Fruit fly (Drosophila melanogaster): Measurements from ENCODE around the gene ATPsynbetaL.

ATPsynbetaL gene

DNA sequence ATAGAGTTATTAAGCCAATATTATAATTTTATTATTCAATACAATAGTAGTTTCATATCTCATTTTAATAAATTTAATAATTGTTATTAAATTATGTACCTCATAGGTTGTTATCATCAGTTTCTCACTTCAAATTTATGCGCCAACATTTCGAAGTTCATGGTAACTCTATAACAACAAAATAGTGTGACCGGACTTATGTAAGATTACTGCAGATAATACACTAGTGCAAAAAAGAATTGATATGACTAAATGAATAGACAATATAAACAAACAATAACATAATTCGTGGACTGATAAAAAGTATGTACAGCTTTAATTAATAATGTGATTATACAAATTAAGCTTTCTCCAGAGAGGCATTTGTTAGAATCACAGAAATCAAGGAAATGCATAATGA is 24.2 kb downstream of the ATPsynbetaL start, which contains the start of gene Strump:
Gene Strump, plus strand, starts transcription at position 212 of the 400 bp plus-strand sequence.
- TF ChIP-seq EcR (GFP tag; optimal IDR thresholded peaks at IDR 0.05) (no peak), pan (optimal IDR thresholded peaks at IDR 0.05) (no peak), CG8478 (optimal IDR thresholded peaks at IDR 0.05) (no peak), psq (optimal IDR thresholded peaks at IDR 0.05) (no peak), Dll (optimal IDR thresholded peaks at IDR 0.05) (no peak), usp (GFP tag; optimal IDR thresholded peaks at IDR 0.05) (no peak)

DNA sequence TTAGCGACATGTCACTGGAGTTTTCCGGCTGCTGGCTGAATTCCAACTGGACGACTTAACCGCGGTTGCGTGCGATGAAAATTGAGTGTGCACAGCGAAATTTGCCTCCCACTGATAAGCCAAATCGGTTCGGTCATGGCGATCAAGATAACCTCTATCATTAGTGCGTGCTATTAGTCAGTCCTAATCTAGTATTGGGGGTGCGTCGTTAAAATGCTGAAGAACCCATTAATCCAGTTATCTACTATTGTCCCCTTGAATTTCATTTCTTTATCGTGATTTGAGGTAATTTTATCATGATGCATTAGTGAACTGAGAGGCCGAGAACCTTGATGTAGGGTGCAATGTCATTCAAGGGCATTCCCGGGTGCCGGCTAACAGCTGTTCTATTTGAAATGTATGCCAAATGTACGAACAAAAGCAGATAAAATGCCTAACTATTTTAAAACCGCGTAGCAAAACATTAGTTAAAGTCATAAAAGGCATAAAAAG is 30.9 kb downstream of the ATPsynbetaL start, which contains the start of gene Pgm1:
Gene Pgm1, minus strand, starts transcription at position 51 of the 492 bp plus-strand sequence.
- TF ChIP-seq pan (optimal IDR thresholded peaks at IDR 0.05) (no peak), CG8478 (optimal IDR thresholded peaks at IDR 0.05) (no peak), EcR (GFP tag; optimal IDR thresholded peaks at IDR 0.05) (no peak), Dll (optimal IDR thresholded peaks at IDR 0.05) (no peak), usp (GFP tag; optimal IDR thresholded peaks at IDR 0.05) (no peak), psq (optimal IDR thresholded peaks at IDR 0.05) (no peak)

DNA sequence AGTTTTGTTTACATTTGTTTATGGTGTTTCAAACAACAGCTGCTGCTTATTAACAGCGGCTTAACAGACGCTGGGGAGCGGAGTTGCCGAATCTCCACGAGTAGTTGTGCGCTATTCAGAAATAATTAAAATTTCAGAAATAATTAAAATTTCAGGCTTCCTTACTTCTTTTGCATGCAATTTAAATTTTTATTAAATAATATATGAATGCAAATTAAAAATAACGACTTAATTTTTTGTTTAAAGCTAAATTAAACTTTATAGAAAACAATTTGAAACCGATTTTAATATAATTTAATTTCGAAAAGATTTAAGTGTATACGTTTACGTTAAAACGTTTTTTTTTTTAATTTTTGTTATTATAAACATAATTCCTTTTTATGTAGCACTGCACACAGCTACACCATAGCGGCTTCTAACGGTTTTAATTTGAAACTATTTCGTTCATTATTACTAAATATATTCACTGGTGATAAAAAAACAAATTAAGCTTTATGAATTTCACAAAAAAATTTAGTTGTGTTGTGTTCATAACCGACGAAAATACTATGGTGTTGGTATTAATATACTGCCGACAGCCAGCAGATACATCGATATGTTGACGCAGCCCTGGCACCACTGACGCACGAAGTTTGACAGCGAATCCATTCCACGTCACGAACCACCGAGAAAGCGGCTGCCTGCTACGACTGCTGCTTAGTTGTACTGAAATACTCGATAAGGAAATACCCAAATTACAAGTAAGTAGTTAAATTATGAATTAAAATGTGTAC is 31.5 kb downstream of the ATPsynbetaL start, which contains the start of gene SsRbeta:
Gene SsRbeta, plus strand, starts transcription at position 645 of the 773 bp plus-strand sequence.
- TF ChIP-seq usp (GFP tag; optimal IDR thresholded peaks at IDR 0.05) (no peak), EcR (GFP tag; optimal IDR thresholded peaks at IDR 0.05) (no peak), pan (optimal IDR thresholded peaks at IDR 0.05) (no peak), Dll (optimal IDR thresholded peaks at IDR 0.05) (no peak), psq (optimal IDR thresholded peaks at IDR 0.05) (no peak), CG8478 (optimal IDR thresholded peaks at IDR 0.05) (no peak)

DNA sequence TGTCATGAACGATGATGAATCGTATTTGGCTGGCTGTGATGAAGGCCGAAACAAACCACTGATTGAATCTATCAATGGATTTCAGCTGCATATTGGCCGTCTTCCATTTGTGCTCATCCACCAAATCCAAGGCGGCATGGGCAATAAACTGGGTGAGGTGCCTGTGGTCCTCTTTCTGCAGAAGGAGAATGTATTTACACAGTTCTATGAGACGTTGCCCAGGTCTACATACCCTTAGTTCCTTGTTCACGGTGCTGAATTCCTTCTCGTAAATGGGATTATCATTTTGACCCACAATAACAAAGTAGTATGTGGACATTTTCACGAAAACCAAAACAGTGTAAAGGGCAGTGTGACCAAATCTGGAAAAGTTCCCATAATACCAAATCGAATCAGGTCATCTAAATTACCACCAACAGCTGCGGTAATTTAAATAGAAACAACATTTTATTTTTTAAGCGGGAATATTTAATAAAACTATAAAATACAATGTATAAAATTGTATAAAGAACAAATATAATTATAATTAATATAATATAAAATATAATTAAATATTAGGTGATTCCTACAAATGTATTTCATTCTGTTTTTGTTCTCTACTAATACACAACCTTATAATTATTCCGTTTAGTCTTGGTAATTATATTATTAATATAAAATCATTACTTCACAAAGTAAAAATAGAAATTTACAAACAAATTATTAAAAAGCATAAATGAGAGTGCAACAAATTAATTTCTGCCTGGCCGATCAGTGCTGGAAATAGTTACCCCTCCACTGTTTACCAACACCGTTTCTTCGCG is 33.8 kb downstream of the ATPsynbetaL start, which contains the start of the genes Trs20 and elg1:
Gene Trs20, minus strand, starts transcription at position 369 of the 803 bp plus-strand sequence.
Gene elg1, plus strand, starts transcription at position 765 of the 803 bp plus-strand sequence.
- TF ChIP-seq CG8478 (optimal IDR thresholded peaks at IDR 0.05) (no peak), usp (GFP tag; optimal IDR thresholded peaks at IDR 0.05) (no peak), pan (optimal IDR thresholded peaks at IDR 0.05) (no peak), Dll (optimal IDR thresholded peaks at IDR 0.05) (no peak), psq (optimal IDR thresholded peaks at IDR 0.05) (no peak), EcR (GFP tag; optimal IDR thresholded peaks at IDR 0.05) (no peak)

DNA sequence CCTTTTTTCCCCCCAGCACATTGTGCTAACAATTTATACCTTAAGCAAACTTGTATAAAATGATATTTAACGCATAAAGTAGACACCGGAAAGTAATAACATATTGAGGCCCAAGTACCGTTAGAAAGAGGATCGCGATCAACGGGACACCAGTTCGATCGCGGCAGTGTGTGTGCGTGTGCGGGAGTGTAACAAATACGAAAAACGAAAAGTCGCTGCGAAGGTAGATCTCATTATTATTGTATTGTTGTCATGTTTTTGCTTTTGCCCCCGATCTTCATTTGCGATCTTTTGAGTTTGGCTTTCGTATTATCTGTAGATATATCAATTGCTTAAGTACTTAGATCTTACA is 34.4 kb downstream of the ATPsynbetaL start:
- no peak for TF ChIP-seq pan (optimal IDR thresholded peaks at IDR 0.05)
- no peak for TF ChIP-seq EcR (GFP tag; optimal IDR thresholded peaks at IDR 0.05)
- no peak for TF ChIP-seq usp (GFP tag; optimal IDR thresholded peaks at IDR 0.05)
- no peak for TF ChIP-seq Dll (optimal IDR thresholded peaks at IDR 0.05)
- no peak for TF ChIP-seq CG8478 (optimal IDR thresholded peaks at IDR 0.05)
- no peak for TF ChIP-seq psq (optimal IDR thresholded peaks at IDR 0.05)

DNA sequence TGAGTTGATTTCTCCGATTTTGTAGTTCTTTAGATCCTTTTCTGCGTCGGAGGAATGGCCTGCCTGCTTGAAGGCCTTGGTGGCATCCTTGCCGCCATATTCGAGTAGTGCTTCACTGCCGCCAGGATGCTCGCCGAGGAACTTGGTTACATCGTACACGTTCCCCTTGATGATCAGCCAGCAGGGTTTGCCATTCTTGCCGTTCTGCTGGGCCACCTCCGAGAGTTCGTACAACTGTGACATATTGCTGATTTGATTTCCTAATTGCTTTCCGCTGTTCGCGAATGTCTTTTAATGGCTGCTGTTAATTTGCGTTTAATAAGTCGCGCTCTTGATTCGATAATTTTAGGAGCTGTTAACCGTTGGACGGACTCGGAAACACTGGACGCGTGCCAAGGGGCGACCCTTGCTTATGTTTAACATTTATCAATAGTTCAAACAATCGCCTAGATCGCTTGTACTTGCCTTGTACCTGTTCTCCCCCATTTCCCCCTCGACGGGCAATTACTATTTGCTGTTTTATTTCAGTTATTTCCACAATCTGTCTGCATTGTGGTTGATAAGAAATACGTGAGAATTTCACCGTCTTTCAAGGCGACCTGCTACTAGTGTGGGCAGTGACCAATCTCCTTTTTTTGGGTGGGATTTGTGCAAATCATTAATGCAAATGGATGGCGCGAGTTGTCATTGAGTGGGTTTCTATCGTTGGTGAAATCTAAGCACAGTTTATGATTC is 39.4 kb downstream of the ATPsynbetaL start:
- TF ChIP-seq EcR (GFP tag; optimal IDR thresholded peaks at IDR 0.05) (no peak), pan (optimal IDR thresholded peaks at IDR 0.05) (no peak), Dll (optimal IDR thresholded peaks at IDR 0.05) (no peak), CG8478 (optimal IDR thresholded peaks at IDR 0.05) (no peak)

DNA sequence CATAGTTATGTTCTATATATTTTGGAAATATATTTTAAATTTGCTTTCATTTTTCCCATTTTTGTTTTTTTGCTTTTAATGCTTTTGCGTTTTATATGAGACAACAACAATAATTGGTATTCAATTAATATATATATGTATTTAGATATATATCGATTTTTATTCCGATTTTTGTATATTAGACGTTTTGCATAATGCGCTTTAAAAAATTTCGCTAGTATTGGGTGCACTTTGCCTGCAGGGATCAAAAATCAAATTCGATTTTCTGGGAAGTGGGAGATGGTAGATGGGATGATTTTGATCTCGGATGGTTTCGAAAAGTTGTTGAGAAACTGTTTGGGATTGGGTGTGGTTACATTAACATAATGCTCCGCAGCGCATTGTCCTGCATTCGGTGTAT is 40.1 kb downstream of the ATPsynbetaL start, which contains the start of gene CG5157:
Gene CG5157, minus strand, starts transcription at position 101 of the 400 bp plus-strand sequence.
- TF ChIP-seq CG8478 (optimal IDR thresholded peaks at IDR 0.05) (no peak), usp (GFP tag; optimal IDR thresholded peaks at IDR 0.05) (no peak), Dll (optimal IDR thresholded peaks at IDR 0.05) (no peak)

DNA sequence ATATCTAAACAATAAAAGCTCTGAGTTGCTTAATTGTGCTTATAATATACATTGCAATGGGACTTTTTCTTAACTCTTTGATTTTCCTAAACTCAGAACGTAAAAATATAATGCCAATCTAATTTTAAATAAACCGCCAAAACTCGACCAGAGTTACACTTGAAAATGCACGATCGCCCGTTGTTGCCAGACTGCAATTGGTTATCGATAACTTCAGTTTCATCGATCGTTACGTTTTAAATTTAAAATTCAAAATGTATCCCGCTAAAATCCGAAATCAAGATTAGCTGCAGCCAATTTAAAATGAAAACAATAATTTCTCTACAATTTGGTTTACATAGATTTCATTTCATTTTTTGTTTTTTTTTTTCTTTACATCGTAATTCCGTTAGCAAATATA is 41.5 kb downstream of the ATPsynbetaL start:
- no peak for TF ChIP-seq EcR (GFP tag; optimal IDR thresholded peaks at IDR 0.05)
- no peak for TF ChIP-seq usp (GFP tag; optimal IDR thresholded peaks at IDR 0.05)
- no peak for TF ChIP-seq Dll (optimal IDR thresholded peaks at IDR 0.05)
- TF ChIP-seq CG8478 (optimal IDR thresholded peaks at IDR 0.05), result no peak
- TF ChIP-seq pan (optimal IDR thresholded peaks at IDR 0.05), result no peak
- no peak for TF ChIP-seq psq (optimal IDR thresholded peaks at IDR 0.05)

DNA sequence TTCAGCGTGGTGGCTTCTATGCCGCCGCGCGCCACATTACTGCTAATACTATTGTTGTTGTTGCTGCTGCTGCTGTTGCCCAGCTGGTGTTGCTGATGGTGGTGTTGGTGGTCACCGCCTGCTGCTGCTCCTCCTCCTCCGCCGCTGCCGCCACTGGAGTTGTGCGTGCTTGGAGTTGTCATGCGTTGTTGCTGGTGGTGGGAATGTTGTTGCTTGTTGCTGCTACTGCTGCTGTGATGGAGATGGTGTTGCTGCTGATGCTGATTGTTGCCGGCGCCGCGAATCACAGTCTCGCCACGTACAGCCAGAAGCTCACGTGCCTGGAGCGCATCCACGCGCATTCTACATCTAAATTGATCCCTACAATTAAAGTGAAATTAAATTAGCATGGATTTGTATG is 43.9 kb downstream of the ATPsynbetaL start:
- TF ChIP-seq pan (optimal IDR thresholded peaks at IDR 0.05), result no peak
- TF ChIP-seq EcR (GFP tag; optimal IDR thresholded peaks at IDR 0.05), result no peak
- TF ChIP-seq Dll (optimal IDR thresholded peaks at IDR 0.05), result no peak
- no peak for TF ChIP-seq CG8478 (optimal IDR thresholded peaks at IDR 0.05)
- TF ChIP-seq psq (optimal IDR thresholded peaks at IDR 0.05), result no peak
- TF ChIP-seq usp (GFP tag; optimal IDR thresholded peaks at IDR 0.05), result no peak

DNA sequence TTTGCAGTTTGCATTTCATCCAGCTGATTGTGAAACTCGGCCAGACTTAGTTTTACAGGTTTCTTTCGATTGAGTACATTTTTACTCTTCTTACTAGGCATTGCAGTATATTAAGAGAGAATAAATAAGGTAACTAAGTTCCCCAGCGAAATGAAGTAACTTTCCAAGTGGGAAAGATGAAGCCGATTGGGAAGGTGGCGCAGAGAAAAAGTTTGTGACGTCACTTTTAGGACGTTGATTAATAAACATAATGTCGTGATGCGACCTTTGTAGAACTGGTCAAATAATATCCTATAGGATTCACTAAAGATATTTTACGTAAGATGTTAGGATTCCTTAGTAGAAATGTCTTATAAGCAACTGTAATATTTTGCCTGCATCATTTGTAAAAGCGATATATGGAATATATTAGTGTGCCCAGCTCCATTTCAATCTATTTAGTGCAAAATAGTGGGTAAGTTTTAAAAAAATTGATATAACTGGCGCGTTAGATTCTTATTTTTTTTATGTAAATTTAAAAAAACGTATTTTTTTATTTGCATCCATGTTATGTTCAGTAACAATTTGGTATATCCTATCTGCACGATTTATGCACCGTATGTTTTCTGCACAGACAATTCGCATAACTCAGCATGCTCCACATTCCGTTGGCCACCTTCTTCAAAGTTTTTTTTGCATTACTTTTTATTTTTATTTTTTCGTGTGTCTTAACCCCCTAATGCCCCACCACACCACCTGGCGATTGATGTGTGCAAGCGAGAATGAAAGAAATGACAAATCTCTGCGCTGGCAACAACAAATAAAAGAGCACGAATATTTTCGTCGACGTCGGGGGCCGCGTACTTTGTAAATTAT is 46.3 kb downstream of the ATPsynbetaL start, which contains the start of gene CG32152:
Gene CG32152, minus strand, starts transcription at position 352 of the 855 bp plus-strand sequence.
- no peak for TF ChIP-seq psq (optimal IDR thresholded peaks at IDR 0.05)
- no peak for TF ChIP-seq EcR (GFP tag; optimal IDR thresholded peaks at IDR 0.05)
- TF ChIP-seq pan (optimal IDR thresholded peaks at IDR 0.05), result no peak
- TF ChIP-seq Dll (optimal IDR thresholded peaks at IDR 0.05), result no peak
- TF ChIP-seq CG8478 (optimal IDR thresholded peaks at IDR 0.05), result no peak
- TF ChIP-seq usp (GFP tag; optimal IDR thresholded peaks at IDR 0.05), result no peak
